Worm (Caenorhabditis elegans) whole organism, L4 larva: ENCODE measurements around the gene nlp-101.

Experiments used
- ama-1 ChIP-seq: fragments of 150-350 bp; optimal IDR thresholded peaks from 2 replicates; lab custom pipeline; 2014; ENCODE audit warnings: inconsistent platforms, mixed read lengths
- ceh-82 ChIP-seq: sonication (generic microtip); optimal IDR thresholded peaks from 2 replicates; lab custom pipeline; 2017; ENCODE audit warnings: missing biosample characterization, missing genetic modification characterization
- daf-12 ChIP-seq: fragments of 150-350 bp; optimal IDR thresholded peaks from 2 replicates; lab custom pipeline; 2014; ENCODE audit warnings: missing biosample characterization, missing genetic modification reagents, missing genetic modification characterization
- egl-27 ChIP-seq: sonication (generic microtip); optimal IDR thresholded peaks from 3 replicates; lab custom pipeline; 2017; ENCODE audit warnings: missing biosample characterization, missing genetic modification reagents, missing genetic modification characterization
- mxl-2 ChIP-seq: fragments of 200-800 bp; sonication (Bioruptor generic); conservative IDR thresholded peaks from 2 replicates; pipeline ENCODE4 v1.3.6; 2022; ENCODE audit warnings: missing genetic modification reagents, missing genetic modification characterization, missing compliant biosample characterization
- nhr-11 ChIP-seq: fragments of 150-350 bp; optimal IDR thresholded peaks from 2 replicates; lab custom pipeline; 2014; ENCODE audit warnings: missing biosample characterization, missing genetic modification characterization
- nhr-25 ChIP-seq: sonication (generic microtip); optimal IDR thresholded peaks from 2 replicates; lab custom pipeline; 2017; ENCODE audit warnings: missing genetic modification characterization, mild to moderate bottlenecking, missing compliant biosample characterization, antibody characterized with exemption, moderate library complexity, borderline replicate concordance; ENCODE audit not compliant: insufficient read depth

DNA sequence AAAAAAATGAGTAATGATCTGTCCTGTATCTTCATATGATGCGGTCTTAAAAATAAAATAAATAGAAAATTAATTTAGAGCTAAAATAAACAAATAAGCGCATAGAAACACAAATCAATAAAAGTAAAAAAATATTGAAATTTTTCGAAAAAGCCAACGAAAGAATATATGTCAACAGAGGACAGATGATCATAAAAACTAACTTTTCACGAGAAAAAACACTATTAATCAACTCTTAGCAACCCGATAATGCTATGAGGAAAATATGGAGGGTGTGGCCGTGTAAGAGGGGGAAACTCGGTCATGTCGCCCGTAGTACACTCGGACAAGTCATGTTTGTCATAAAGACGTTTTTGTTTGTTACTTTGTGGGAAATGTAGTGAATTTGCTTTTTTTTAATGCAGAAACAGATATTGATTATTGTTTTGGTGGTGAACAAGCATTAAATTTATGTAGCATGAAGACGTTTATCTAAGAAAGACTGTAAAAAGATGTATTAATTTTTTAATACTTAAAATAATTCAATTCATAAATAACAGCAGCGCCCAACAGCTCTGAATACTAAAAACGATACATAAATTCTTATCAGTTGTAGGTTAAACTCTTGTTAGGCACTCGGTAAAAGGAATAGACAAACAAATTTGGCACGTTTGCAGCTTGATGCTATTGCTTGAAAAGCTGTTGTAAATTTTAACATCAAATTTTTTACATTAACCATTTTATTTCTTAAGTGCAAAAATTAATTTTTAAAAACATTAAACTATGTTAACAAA lies 40.2 kb upstream of the nlp-101 start, which contains the start of gene adm-4:
- TF ChIP-seq ama-1 (lab: Kevin White, UChicago) (no peak), daf-12 (tag; lab: Kevin White, UChicago) (no peak), nhr-11 (tag; lab: Kevin White, UChicago) (no peak), egl-27 (tag; lab: Kevin White, UChicago) (no peak), nhr-25 (tag; lab: Kevin White, UChicago) (no peak), ceh-82 (tag; lab: Kevin White, UChicago) (no peak), mxl-2 (GFP tag; lab: Robert Waterston, UW) (no peak)
